Fruit fly (Drosophila melanogaster): ENCODE data around the gene CG33116.
A peak's percentile ranks its signal among the peaks of the same experiment; 100 is the strongest.

The CG33116 gene

dm6 chr2L:19582185-19582584 lies 48.9 kb downstream of the CG33116 start, which contains the start of gene Hakai (continued):
- no peak for TF ChIP-seq cg (GFP tag; optimal IDR thresholded peaks at IDR 0.05)
- no peak for TF ChIP-seq sqz (GFP tag; optimal IDR thresholded peaks at IDR 0.05)
- peak; percentile 41 for TF ChIP-seq crc (GFP tag; optimal IDR thresholded peaks at IDR 0.05)
- no peak for TF ChIP-seq D (optimal IDR thresholded peaks at IDR 0.05)
- peak; percentile 1 for TF ChIP-seq D (GFP tag; optimal IDR thresholded peaks at IDR 0.05)
- peak; percentile 65 for TF ChIP-seq CG8290 (GFP tag; optimal IDR thresholded peaks at IDR 0.05)
- TF ChIP-seq CG8290 (tag; optimal IDR thresholded peaks at IDR 0.05) = peak; percentile 5 to 54
- peak; percentile 71 for TF ChIP-seq jumu (GFP tag; optimal IDR thresholded peaks at IDR 0.05)
- TF ChIP-seq CG4820 (GFP tag; optimal IDR thresholded peaks at IDR 0.05) = peak; percentile 20
- peak; percentile 48 for TF ChIP-seq slou (GFP tag; optimal IDR thresholded peaks at IDR 0.05)
- no peak for TF ChIP-seq CG33557 (GFP tag; optimal IDR thresholded peaks at IDR 0.05)
- TF ChIP-seq CG1603 (tag; optimal IDR thresholded peaks at IDR 0.05) = peak; percentile 45
- TF ChIP-seq H2.0 (GFP tag; IDR thresholded peaks at IDR 0.05) = peak; percentile 39; the same call in 1 of the 2 replicates
- no peak for TF ChIP-seq dan (GFP tag; IDR thresholded peaks at IDR 0.05)
- peak; percentile 52; the same call in 1 of the 2 replicates for TF ChIP-seq Ada2b (GFP tag; IDR thresholded peaks at IDR 0.05)
- TF ChIP-seq CG6175 (GFP tag; IDR thresholded peaks at IDR 0.05) = 0 out of 3 replicates have a peak, but pooled peaks have one; percentile 50
- TF ChIP-seq CG10654 (GFP tag; optimal IDR thresholded peaks at IDR 0.05) = peak; percentile 53
- peak; percentile 33 for TF ChIP-seq CG15696 (tag; optimal IDR thresholded peaks at IDR 0.05)
- TF ChIP-seq danr (GFP tag; IDR thresholded peaks at IDR 0.05) = peak; percentile 43; the same call in 1 of the 2 replicates
- TF ChIP-seq Mad (GFP tag; optimal IDR thresholded peaks at IDR 0.05) = peak; percentile 49
- TF ChIP-seq CG6689 (GFP tag; IDR thresholded peaks at IDR 0.05) = peak; percentile 52
- TF ChIP-seq CHES-1-like (GFP tag; optimal IDR thresholded peaks at IDR 0.05) = peak; percentile 77
- TF ChIP-seq Camta (GFP tag; optimal IDR thresholded peaks at IDR 0.05) = peak; percentile 51
- TF ChIP-seq HLH3B (GFP tag; IDR thresholded peaks at IDR 0.05) = 0 out of 2 replicates have a peak, but pooled peaks have one; percentile 36
- peak; percentile 31 for TF ChIP-seq Abd-B (GFP tag; optimal IDR thresholded peaks at IDR 0.05)
- TF ChIP-seq CG3847 (GFP tag; IDR thresholded peaks at IDR 0.05) = peak; percentile 89
- TF ChIP-seq Hsf (GFP tag; optimal IDR thresholded peaks at IDR 0.05) = peak; percentile 53
- TF ChIP-seq p53 (GFP tag; optimal IDR thresholded peaks at IDR 0.05) = peak; percentile 45
- no peak for TF ChIP-seq CG8281 (tag; optimal IDR thresholded peaks at IDR 0.05)
- no peak for TF ChIP-seq CG12236 (GFP tag; optimal IDR thresholded peaks at IDR 0.05)
- 0 out of 3 replicates have a peak, but pooled peaks have one; percentile 38 for TF ChIP-seq HLH4C (GFP tag; IDR thresholded peaks at IDR 0.05; ENCODE audit: partially characterized antibody)
- TF ChIP-seq ci (GFP tag; IDR thresholded peaks at IDR 0.05) = peak; percentile 31; the same call in 2 of the 3 replicates
- peak; percentile 62 for TF ChIP-seq dm (GFP tag; optimal IDR thresholded peaks at IDR 0.05)
- TF ChIP-seq Ets97D (GFP tag; optimal IDR thresholded peaks at IDR 0.05) = peak; percentile 73
- peak; percentile 45 for TF ChIP-seq CG2678 (tag; optimal IDR thresholded peaks at IDR 0.05)
- TF ChIP-seq repo (GFP tag; optimal IDR thresholded peaks at IDR 0.05) = peak; percentile 77
- peak; percentile 10 for TF ChIP-seq fd3F (GFP tag; optimal IDR thresholded peaks at IDR 0.05)
- peak; percentile 45 for TF ChIP-seq CG18764 (GFP tag; optimal IDR thresholded peaks at IDR 0.05)
- TF ChIP-seq NC2β (GFP tag; optimal IDR thresholded peaks at IDR 0.05) = peak; percentile 41
- peak; percentile 86 for TF ChIP-seq slbo (GFP tag; IDR thresholded peaks at IDR 0.05)
- TF ChIP-seq Taf1 (GFP tag; IDR thresholded peaks at IDR 0.05) = peak; percentile 11; the same call in 1 of the 2 replicates
- peak; percentile 46; the same call in 1 of the 3 replicates for TF ChIP-seq Optix (GFP tag; IDR thresholded peaks at IDR 0.05)
- TF ChIP-seq CG15269 (tag; optimal IDR thresholded peaks at IDR 0.05) = peak; percentile 56
- TF ChIP-seq Adf1 (GFP tag; IDR thresholded peaks at IDR 0.05) = peak; percentile 37; the same call in 1 of the 2 replicates
- peak; percentile 83 for TF ChIP-seq CG9932 (GFP tag; IDR thresholded peaks at IDR 0.05)
- peak; percentile 47 for TF ChIP-seq Nf-YC (tag; optimal IDR thresholded peaks at IDR 0.05)
- TF ChIP-seq Kr (GFP tag; optimal IDR thresholded peaks at IDR 0.05) = no peak
- 0 out of 3 replicates have a peak, but pooled peaks have one; percentile 25 for TF ChIP-seq hb (GFP tag; IDR thresholded peaks at IDR 0.05; ENCODE audit: partially characterized antibody)
- TF ChIP-seq seq (GFP tag; IDR thresholded peaks at IDR 0.05) = peak; percentile 30; the same call in 1 of the 2 replicates
- peak; percentile 73 for TF ChIP-seq row (GFP tag; IDR thresholded peaks at IDR 0.05)
- no peak for TF ChIP-seq Doc3 (GFP tag; IDR thresholded peaks at IDR 0.05; ENCODE audit: partially characterized antibody)
